Fruit fly (Drosophila melanogaster): ENCODE data around the gene Boh2.

dm6 chr2L:11206604-11207238 is 27.9 kb downstream of the Boh2 start:
- TF ChIP-seq CG10631 (GFP tag; optimal IDR thresholded peaks at IDR 0.05) (no peak), CG31627 (GFP tag; optimal IDR thresholded peaks at IDR 0.05) (no peak), CG6854 (GFP tag; optimal IDR thresholded peaks at IDR 0.05) (no peak), Sox15 (GFP tag; optimal IDR thresholded peaks at IDR 0.05) (no peak), Smox (GFP tag; optimal IDR thresholded peaks at IDR 0.05) (no peak), CG11902 (GFP tag; optimal IDR thresholded peaks at IDR 0.05) (no peak), CG16779 (tag; optimal IDR thresholded peaks at IDR 0.05) (no peak)
